Fruit fly (Drosophila melanogaster): ENCODE measurements around the gene CG31678.

CG31678 gene

DNA sequence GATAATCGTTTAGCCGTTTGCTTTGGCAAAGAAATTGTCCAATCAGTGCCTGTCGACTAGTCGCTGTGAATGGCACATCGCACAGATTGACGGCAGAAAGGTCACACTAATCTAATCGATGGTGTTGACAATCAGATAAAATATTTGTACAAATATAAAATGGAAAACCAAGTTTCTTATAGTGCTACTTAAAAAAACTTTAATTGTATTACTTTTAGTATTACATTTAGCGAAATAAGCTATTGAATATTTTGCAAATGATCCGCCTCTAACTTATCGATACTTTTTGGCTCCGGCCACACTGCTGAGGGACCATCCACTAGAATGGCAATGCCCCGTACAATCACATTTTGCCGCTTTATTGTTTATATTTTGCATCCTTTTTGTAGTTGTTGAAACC is 19.6 kb downstream of the CG31678 start, which contains the start of the genes brun and CG2614 (continued):
- peak; percentile 76; the same call in 2 of the 4 replicates for TF ChIP-seq chinmo (GFP tag; IDR thresholded peaks at IDR 0.05; ENCODE audit: partially characterized antibody)
- no peak for TF ChIP-seq HHEX (GFP tag; optimal IDR thresholded peaks at IDR 0.05)
- TF ChIP-seq CG18262 (tag; optimal IDR thresholded peaks at IDR 0.05) = no peak
- peak; percentile 94 for TF ChIP-seq knrl (GFP tag; IDR thresholded peaks at IDR 0.05; ENCODE audit: partially characterized antibody)
- TF ChIP-seq en (GFP tag; optimal IDR thresholded peaks at IDR 0.05) = no peak
- TF ChIP-seq CG33213 (GFP tag; optimal IDR thresholded peaks at IDR 0.05) = peak; percentile 65
- TF ChIP-seq fd96Cb (tag; optimal IDR thresholded peaks at IDR 0.05) = no peak
- 0 out of 3 replicates have a peak, but pooled peaks have one; percentile 51 for TF ChIP-seq CG2889 (GFP tag; IDR thresholded peaks at IDR 0.05)
- peak; percentile 58; the same call in 1 of the 2 replicates for TF ChIP-seq Dref (GFP tag; IDR thresholded peaks at IDR 0.05)
- peak; percentile 55; the same call in 1 of the 2 replicates for TF ChIP-seq GATAe (GFP tag; conservative IDR thresholded peaks at IDR 0.05)
- no peak for TF ChIP-seq Bdp1 (GFP tag; optimal IDR thresholded peaks at IDR 0.05)
- TF ChIP-seq Lhr (GFP tag; optimal IDR thresholded peaks at IDR 0.05) = peak; percentile 83
- peak; percentile 86 for TF ChIP-seq CG14710 (tag; optimal IDR thresholded peaks at IDR 0.05)
- TF ChIP-seq CG34376 (GFP tag; optimal IDR thresholded peaks at IDR 0.05) = no peak
- no peak for TF ChIP-seq slou (GFP tag; optimal IDR thresholded peaks at IDR 0.05)
- TF ChIP-seq CG3726 (GFP tag; IDR thresholded peaks at IDR 0.05) = peak; percentile 61; the same call in 1 of the 3 replicates
- peak; percentile 72 for TF ChIP-seq pnt (GFP tag; optimal IDR thresholded peaks at IDR 0.05)
- peak; percentile 74 for TF ChIP-seq CHES-1-like (GFP tag; optimal IDR thresholded peaks at IDR 0.05)
- TF ChIP-seq gem (tag; optimal IDR thresholded peaks at IDR 0.05) = no peak
- TF ChIP-seq Med (GFP tag) = peak; percentile 94
- TF ChIP-seq Ravus (GFP tag; IDR thresholded peaks at IDR 0.05) = 0 out of 2 replicates have a peak, but pooled peaks have one; percentile 5
- TF ChIP-seq CG3995 (GFP tag; optimal IDR thresholded peaks at IDR 0.05) = peak; percentile 73
- TF ChIP-seq nerfin-2 (GFP tag; IDR thresholded peaks at IDR 0.05; ENCODE audit: partially characterized antibody) = peak; percentile 69
- TF ChIP-seq B-H1 (GFP tag; IDR thresholded peaks at IDR 0.05) = peak; percentile 63
- TF ChIP-seq CG17359 (tag; optimal IDR thresholded peaks at IDR 0.05) = peak; percentile 52
- peak; percentile 23 to 72 for TF ChIP-seq chif (GFP tag; optimal IDR thresholded peaks at IDR 0.05)
- TF ChIP-seq pfk (GFP tag; optimal IDR thresholded peaks at IDR 0.05) = no peak
- TF ChIP-seq bowl (GFP tag; IDR thresholded peaks at IDR 0.05) = no peak
- peak; percentile 77 for TF ChIP-seq CG1602 (GFP tag; optimal IDR thresholded peaks at IDR 0.05)
- peak; percentile 82 for TF ChIP-seq amos (GFP tag; IDR thresholded peaks at IDR 0.05; ENCODE audit: partially characterized antibody)
- peak; percentile 29 for TF ChIP-seq Fer2 (tag; optimal IDR thresholded peaks at IDR 0.05)
- TF ChIP-seq CG7357 (GFP tag; IDR thresholded peaks at IDR 0.05) = peak; percentile 47; the same call in 2 of the 3 replicates
- peak; percentile 94 for TF ChIP-seq Scr (GFP tag; IDR thresholded peaks at IDR 0.05; ENCODE audit: partially characterized antibody)
- TF ChIP-seq CG10321 (GFP tag; IDR thresholded peaks at IDR 0.05) = no peak
- peak; percentile 69 for TF ChIP-seq dmrt11E (tag; optimal IDR thresholded peaks at IDR 0.05)
- TF ChIP-seq Asciz (GFP tag; optimal IDR thresholded peaks at IDR 0.05) = no peak
- no peak for TF ChIP-seq HLHmδ (GFP tag; optimal IDR thresholded peaks at IDR 0.05)
- TF ChIP-seq CG12391 (tag; optimal IDR thresholded peaks at IDR 0.05) = peak; percentile 82
- no peak for TF ChIP-seq CG10543 (GFP tag; optimal IDR thresholded peaks at IDR 0.05)
- TF ChIP-seq shn (GFP tag; optimal IDR thresholded peaks at IDR 0.05) = peak; percentile 59
- peak in 1 of 2 experiments; percentile 57 for TF ChIP-seq bsh (GFP tag; optimal IDR thresholded peaks at IDR 0.05)
- no peak for TF ChIP-seq CG1792 (GFP tag; optimal IDR thresholded peaks at IDR 0.05)
- TF ChIP-seq Bgb (GFP tag; IDR thresholded peaks at IDR 0.05; ENCODE audit: partially characterized antibody) = peak; percentile 82
- TF ChIP-seq CG2129 (GFP tag; IDR thresholded peaks at IDR 0.05; ENCODE audit: partially characterized antibody) = peak; percentile 87
- peak; percentile 53 for TF ChIP-seq CG16863 (GFP tag; optimal IDR thresholded peaks at IDR 0.05)
- no peak for TF ChIP-seq sr (GFP tag; IDR thresholded peaks at IDR 0.05)
- TF ChIP-seq HLH54F (GFP tag; optimal IDR thresholded peaks at IDR 0.05) = peak; percentile 75
- TF ChIP-seq CG32532 (GFP tag; IDR thresholded peaks at IDR 0.05) = peak; percentile 78
- TF ChIP-seq gro (GFP tag; optimal IDR thresholded peaks at IDR 0.05) = no peak
- peak; percentile 30 for TF ChIP-seq Spps (tag; optimal IDR thresholded peaks at IDR 0.05)

Measured in whole organism, embryonic.